Fruit fly (Drosophila melanogaster): ENCODE results near the gene Pi3K92E.
A peak's percentile ranks its signal among the peaks of the same experiment; 100 is the strongest.

Gene Pi3K92E

dm6 chr3R:20656649-20657048 is 22.1 kb upstream of the Pi3K92E start:
- TF ChIP-seq Hr83 (GFP tag; optimal IDR thresholded peaks at IDR 0.05; ENCODE audit: poor library complexity, severe bottlenecking) (no peak), fru (GFP tag; optimal IDR thresholded peaks at IDR 0.05) (no peak), CrebA (GFP tag; optimal IDR thresholded peaks at IDR 0.05; ENCODE audit: borderline replicate concordance) (no peak), rgr (GFP tag; optimal IDR thresholded peaks at IDR 0.05) (no peak), Dfd (GFP tag; optimal IDR thresholded peaks at IDR 0.05) (no peak), OdsH (GFP tag; optimal IDR thresholded peaks at IDR 0.05) (no peak), dl (GFP tag; optimal IDR thresholded peaks at IDR 0.05; ENCODE audit: insufficient read depth in 1 of 2, partially characterized antibody in 2 of 2) (no peak)

- TF ChIP-seq pan (optimal IDR thresholded peaks at IDR 0.05): no peak
- TF ChIP-seq rgr (GFP tag; optimal IDR thresholded peaks at IDR 0.05): peak; percentile 4
These were observed 17.8 kb upstream of the Pi3K92E start, which contains the start of gene GluRIID for dm6 chr3R:20652350-20652749. GluRIID (minus strand) TSS chr3R:20652450.

- no peak for TF ChIP-seq N (GFP tag; optimal IDR thresholded peaks at IDR 0.05)
- no peak for TF ChIP-seq dsf (GFP tag; optimal IDR thresholded peaks at IDR 0.05; ENCODE audit: borderline replicate concordance)
- TF ChIP-seq psq (GFP tag; optimal IDR thresholded peaks at IDR 0.05): no peak
- no peak for TF ChIP-seq ey (GFP tag; optimal IDR thresholded peaks at IDR 0.05)
- no peak for TF ChIP-seq Vsx2 (GFP tag; optimal IDR thresholded peaks at IDR 0.05; ENCODE audit: partially characterized antibody)
- no peak for TF ChIP-seq Myc (optimal IDR thresholded peaks at IDR 0.05)
- no peak for TF ChIP-seq Dfd (GFP tag; optimal IDR thresholded peaks at IDR 0.05)
- no peak for TF ChIP-seq foxo (GFP tag; optimal IDR thresholded peaks at IDR 0.05)
- no peak for TF ChIP-seq Hnf4 (GFP tag; optimal IDR thresholded peaks at IDR 0.05)
These were observed 14.1 kb upstream of the Pi3K92E start, which contains the start of gene GluRIIE for dm6 chr3R:20648616-20649015. GluRIIE (minus strand) TSS chr3R:20648716.

dm6 chr3R:20635735-20636134 is 1.2 kb upstream of the Pi3K92E start:
- TF ChIP-seq Myc (optimal IDR thresholded peaks at IDR 0.05): peak; percentile 11
- no peak for TF ChIP-seq Dif (GFP tag; optimal IDR thresholded peaks at IDR 0.05; ENCODE audit: partially characterized antibody)

dm6 chr3R:20633984-20634446 is 517 bp downstream of the Pi3K92E start:
- TF ChIP-seq ey (GFP tag; optimal IDR thresholded peaks at IDR 0.05): peak; percentile 76
- TF ChIP-seq h (GFP tag; optimal IDR thresholded peaks at IDR 0.05): no peak
- TF ChIP-seq Hnf4 (GFP tag; optimal IDR thresholded peaks at IDR 0.05): no peak
- TF ChIP-seq lola (GFP tag; optimal IDR thresholded peaks at IDR 0.05): no peak
- TF ChIP-seq sv (GFP tag; optimal IDR thresholded peaks at IDR 0.05): peak; percentile 19
- TF ChIP-seq usp (GFP tag; optimal IDR thresholded peaks at IDR 0.05): no peak
- peak; percentile 69 for TF ChIP-seq Jra (GFP tag; optimal IDR thresholded peaks at IDR 0.05)
- TF ChIP-seq Vsx2 (GFP tag; optimal IDR thresholded peaks at IDR 0.05; ENCODE audit: partially characterized antibody): no peak
- TF ChIP-seq Dif (GFP tag; optimal IDR thresholded peaks at IDR 0.05; ENCODE audit: partially characterized antibody): no peak
- TF ChIP-seq OdsH (GFP tag; optimal IDR thresholded peaks at IDR 0.05): peak; percentile 79
- no peak for TF ChIP-seq tai (GFP tag; optimal IDR thresholded peaks at IDR 0.05)
- TF ChIP-seq jim (GFP tag; optimal IDR thresholded peaks at IDR 0.05): no peak
- TF ChIP-seq sage (GFP tag; optimal IDR thresholded peaks at IDR 0.05): no peak
- no peak for TF ChIP-seq Mio (GFP tag; optimal IDR thresholded peaks at IDR 0.05)
- TF ChIP-seq Sp1 (GFP tag; optimal IDR thresholded peaks at IDR 0.05): no peak
- TF ChIP-seq Hr83 (GFP tag; optimal IDR thresholded peaks at IDR 0.05; ENCODE audit: poor library complexity, severe bottlenecking): no peak
- TF ChIP-seq dmrt93B (GFP tag; optimal IDR thresholded peaks at IDR 0.05): no peak
- TF ChIP-seq CG32264 (GFP tag; optimal IDR thresholded peaks at IDR 0.05): peak; percentile 41
- no peak for TF ChIP-seq dl (GFP tag; optimal IDR thresholded peaks at IDR 0.05; ENCODE audit: insufficient read depth in 1 of 2, partially characterized antibody in 2 of 2)
- peak; percentile 37 for TF ChIP-seq CG9705 (GFP tag; optimal IDR thresholded peaks at IDR 0.05)
- TF ChIP-seq br (GFP tag; optimal IDR thresholded peaks at IDR 0.05): peak; percentile 86
- no peak for TF ChIP-seq GATAd (GFP tag; optimal IDR thresholded peaks at IDR 0.05)
- peak; percentile 62 for TF ChIP-seq psq (GFP tag; optimal IDR thresholded peaks at IDR 0.05)
- peak; percentile 97 for TF ChIP-seq woc (GFP tag; optimal IDR thresholded peaks at IDR 0.05)
- TF ChIP-seq Hr78 (GFP tag; optimal IDR thresholded peaks at IDR 0.05): no peak
- TF ChIP-seq N (GFP tag; optimal IDR thresholded peaks at IDR 0.05): no peak

All from whole organism, wandering third instar larva.